Worm (Caenorhabditis elegans) whole organism, young adult: ENCODE results near the gene ZK262.4.

Experiments
- F49E8.2 ChIP-seq: sonication (generic microtip); optimal IDR thresholded peaks from 3 replicates; lab custom pipeline; 2017; ENCODE audit warnings: missing genetic modification characterization, mild to moderate bottlenecking, missing compliant biosample characterization, antibody characterized with exemption, moderate library complexity; ENCODE audit not compliant: insufficient read depth
- ama-1 ChIP-seq, 3 experiments: fragments of 150-350 bp in 1 of 3; sonication (generic microtip) in 2 of 3; optimal IDR thresholded peaks; 2 replicates each; lab custom pipeline; 2014 to 2018; ENCODE audit warnings: missing biosample characterization in 2 of 3, missing genetic modification characterization in 2 of 3, missing genetic modification reagents in 2 of 3
- attf-6 ChIP-seq: fragments of 200-800 bp; sonication (Bioruptor generic); IDR thresholded peaks from 2 replicates; pipeline ENCODE4 v1.3.6; 2022; ENCODE audit warnings: missing genetic modification reagents, missing genetic modification characterization, missing compliant biosample characterization
- cebp-1 ChIP-seq, 2 experiments: fragments of 200-800 bp in 1 of 2; sonication (Bioruptor generic) in 1 of 2; sonication (generic microtip) in 1 of 2; IDR thresholded peaks in 1 of 2; optimal IDR thresholded peaks in 1 of 2; 2 replicates each; pipeline versions ENCODE4 v1.3.6 to Lab custom; 2017 to 2022; ENCODE audit warnings: missing compliant biosample characterization in 2 of 2, missing genetic modification characterization in 2 of 2, mild to moderate bottlenecking in 1 of 2, missing genetic modification reagents in 1 of 2, moderate library complexity in 1 of 2
- chd-7 ChIP-seq: sonication (generic microtip); optimal IDR thresholded peaks from 2 replicates; lab custom pipeline; 2016; ENCODE audit warnings: mild to moderate bottlenecking, missing genetic modification characterization, moderate library complexity, missing compliant biosample characterization
- hlh-26 ChIP-seq: fragments of 200-800 bp; sonication (Bioruptor generic); conservative IDR thresholded peaks from 2 replicates; pipeline ENCODE4 v1.3.6; 2022; ENCODE audit warnings: missing genetic modification reagents, missing genetic modification characterization, missing compliant biosample characterization
- madf-6 ChIP-seq: fragments of 200-800 bp; sonication (Bioruptor generic); IDR thresholded peaks from 2 replicates; pipeline ENCODE4 v1.3.6; 2022; ENCODE audit warnings: missing genetic modification reagents, missing genetic modification characterization, missing compliant biosample characterization
- snpc-1.3 ChIP-seq: sonication (generic microtip); optimal IDR thresholded peaks from 2 replicates; lab custom pipeline; 2017; ENCODE audit warnings: missing genetic modification characterization, mild to moderate bottlenecking, missing compliant biosample characterization, antibody characterized with exemption, moderate library complexity, missing genotype, missing genetic modification reagents; ENCODE audit not compliant: insufficient read depth
- snpc-4 ChIP-seq, 5 experiments: fragments of 150-350 bp in 1 of 5; sonication (generic microtip) in 4 of 5; optimal IDR thresholded peaks; 2 replicates each; lab custom pipeline; 2014 to 2018; ENCODE audit warnings: missing genetic modification characterization in 5 of 5, missing biosample characterization in 3 of 5, antibody characterized with exemption in 2 of 5, mild to moderate bottlenecking in 2 of 5, missing compliant biosample characterization in 2 of 5, missing genotype in 2 of 5, moderate library complexity in 2 of 5, missing genetic modification reagents in 1 of 5
- unc-130 ChIP-seq: sonication (generic microtip); optimal IDR thresholded peaks from 2 replicates; lab custom pipeline; 2016; ENCODE audit warnings: missing genetic modification reagents, missing genetic modification characterization, missing compliant biosample characterization
- ztf-28 ChIP-seq: fragments of 200-800 bp; sonication (Bioruptor generic); IDR thresholded peaks from 2 replicates; pipeline ENCODE4 v1.3.6; 2022; ENCODE audit warnings: missing genetic modification reagents, missing genetic modification characterization, missing compliant biosample characterization

- no peak for TF ChIP-seq snpc-4 (GFP tag; optimal IDR thresholded peaks at IDR 0.05; lab: Kevin White, UChicago)
- no peak for TF ChIP-seq snpc-4 (tag; optimal IDR thresholded peaks at IDR 0.05; lab: Kevin White, UChicago)
- TF ChIP-seq attf-6 (GFP tag; lab: Robert Waterston, UW): no peak
- TF ChIP-seq ama-1 (optimal IDR thresholded peaks at IDR 0.05; lab: Kevin White, UChicago): no peak
- TF ChIP-seq ama-1 (GFP tag; optimal IDR thresholded peaks at IDR 0.05; lab: Kevin White, UChicago): no peak
- no peak for TF ChIP-seq cebp-1 (GFP tag; IDR thresholded peaks at IDR 0.05; lab: Robert Waterston, UW)
- no peak for TF ChIP-seq cebp-1 (tag; optimal IDR thresholded peaks at IDR 0.05; lab: Kevin White, UChicago)
- no peak for TF ChIP-seq chd-7
- TF ChIP-seq hlh-26: no peak
- TF ChIP-seq ztf-28: no peak
- no peak for TF ChIP-seq snpc-1.3 (tag; lab: Kevin White, UChicago)
- no peak for TF ChIP-seq F49E8.2 (tag; lab: Kevin White, UChicago)
- no peak for TF ChIP-seq unc-130 (GFP tag; lab: Kevin White, UChicago)
- no peak for TF ChIP-seq madf-6 (GFP tag; lab: Robert Waterston, UW)
Measured at ce11 chrV:18425544-18425943, 1.2 kb upstream of the ZK262.4 start, which contains the start of gene ZK262.19.
